Worm (Caenorhabditis elegans) whole organism, L3 larva: ENCODE results near the gene F31B9.3.

Experiments used
- aly-2 ChIP-seq: fragments of 150-350 bp; optimal IDR thresholded peaks from 2 replicates; lab custom pipeline; 2014; ENCODE audit warnings: missing biosample characterization, missing genetic modification characterization
- ama-1 ChIP-seq: fragments of 150-350 bp; optimal IDR thresholded peaks from 2 replicates; lab custom pipeline; 2018
- ceh-16 ChIP-seq: sonication (generic microtip); optimal IDR thresholded peaks from 2 replicates; lab custom pipeline; 2017; ENCODE audit warnings: missing biosample characterization, missing genetic modification characterization
- egl-27 ChIP-seq: sonication (generic microtip); optimal IDR thresholded peaks from 4 replicates; lab custom pipeline; 2017; ENCODE audit warnings: missing biosample characterization, missing genetic modification reagents, missing genetic modification characterization
- elt-3 ChIP-seq, 3 experiments: fragments of 150-350 bp in 1 of 3; sonication (generic microtip) in 2 of 3; optimal IDR thresholded peaks; 2 replicates in 2 of 3; 4 replicates in 1 of 3; lab custom pipeline; 2014 to 2017; ENCODE audit warnings: missing biosample characterization in 3 of 3, missing genetic modification characterization in 3 of 3
- fkh-10 ChIP-seq: sonication (generic microtip); optimal IDR thresholded peaks from 2 replicates; lab custom pipeline; 2017; ENCODE audit warnings: missing biosample characterization, missing genetic modification reagents, missing genetic modification characterization
- mdl-1 ChIP-seq: fragments of 150-350 bp; optimal IDR thresholded peaks from 2 replicates; lab custom pipeline; 2014; ENCODE audit warnings: missing biosample characterization, missing genetic modification characterization
- nhr-23 ChIP-seq: fragments of 150-350 bp; optimal IDR thresholded peaks from 2 replicates; lab custom pipeline; 2014; ENCODE audit warnings: missing biosample characterization, missing genetic modification reagents, missing genetic modification characterization
- pqm-1 ChIP-seq: fragments of 150-350 bp; optimal IDR thresholded peaks from 2 replicates; lab custom pipeline; 2017; ENCODE audit warnings: missing biosample characterization, missing genetic modification characterization, inconsistent platforms
- sea-2 ChIP-seq: fragments of 150-350 bp; sonication (generic microtip); optimal IDR thresholded peaks from 4 replicates; lab custom pipeline; 2014; ENCODE audit warnings: missing biosample characterization, missing genetic modification reagents, missing genetic modification characterization
- tbx-2 ChIP-seq: sonication (generic microtip); optimal IDR thresholded peaks from 2 replicates; lab custom pipeline; 2016; ENCODE audit warnings: mild to moderate bottlenecking, missing genetic modification characterization, missing compliant biosample characterization
- unc-39 ChIP-seq: sonication (generic microtip); optimal IDR thresholded peaks from 4 replicates; lab custom pipeline; 2017; ENCODE audit warnings: missing biosample characterization, missing genetic modification characterization

ce11 chrX:15953611-15954010 lies 30.1 kb downstream of the F31B9.3 start:
- TF ChIP-seq unc-39 (tag; lab: Kevin White, UChicago) (no peak), tbx-2 (tag; lab: Kevin White, UChicago) (no peak), ama-1 (no peak), sea-2 (GFP tag; lab: Kevin White, UChicago) (no peak), egl-27 (tag; lab: Kevin White, UChicago) (no peak), elt-3 (tag; optimal IDR thresholded peaks at IDR 0.05; lab: Kevin White, UChicago) (no peak), nhr-23 (tag; lab: Kevin White, UChicago) (no peak), pqm-1 (tag; lab: Kevin White, UChicago) (no peak), aly-2 (tag; lab: Kevin White, UChicago) (no peak), ceh-16 (tag; lab: Kevin White, UChicago) (no peak), mdl-1 (tag; lab: Kevin White, UChicago) (no peak), fkh-10 (GFP tag; lab: Kevin White, UChicago) (no peak)
